Fruit fly (Drosophila melanogaster) whole organism, embryonic: ENCODE data around the gene RpLP1.

Source experiments
- Asciz ChIP-seq: fragments of 200-800 bp; sonication (Bioruptor generic); optimal IDR thresholded peaks from 2 replicates; lab custom pipeline; 2017; ENCODE audit warnings: missing biosample characterization, mild to moderate bottlenecking, missing genetic modification characterization, missing genetic modification reagents
- CG11093 ChIP-seq: fragments of 200-800 bp; sonication (Bioruptor generic); IDR thresholded peaks from 3 replicates; pipeline ENCODE4 v1.3.6; 2022; ENCODE audit warnings: missing biosample characterization, missing genetic modification characterization
- CG12071 ChIP-seq: fragments of 200-800 bp; sonication (Bioruptor generic); optimal IDR thresholded peaks from 3 replicates; lab custom pipeline; 2018; ENCODE audit warnings: missing biosample characterization, mild to moderate bottlenecking, missing genetic modification characterization
- CG12219 ChIP-seq: fragments of 200-800 bp; sonication (Bioruptor generic); optimal IDR thresholded peaks from 3 replicates; lab custom pipeline; 2018; ENCODE audit warnings: missing biosample characterization, mild to moderate bottlenecking, missing genetic modification characterization
- CG14014 ChIP-seq: fragments of 200-800 bp; sonication (Bioruptor generic); IDR thresholded peaks from 2 replicates; pipeline ENCODE4 v1.3.6; 2022; ENCODE audit warnings: missing biosample characterization, missing genetic modification characterization
- CG16813 ChIP-seq: fragments of 200-800 bp; sonication (Bioruptor generic); IDR thresholded peaks from 3 replicates; pipeline ENCODE4 v1.3.6; 2022; ENCODE audit warnings: missing biosample characterization, missing genetic modification characterization; ENCODE audit not compliant: partially characterized antibody
- CG18011 ChIP-seq: fragments of 200-800 bp; sonication (Bioruptor generic); optimal IDR thresholded peaks from 2 replicates; lab custom pipeline; 2017; ENCODE audit warnings: missing biosample characterization, missing genetic modification characterization, mild to moderate bottlenecking, moderate library complexity, missing genotype
- CG2120 ChIP-seq: fragments of 200-800 bp; sonication (Bioruptor generic); optimal IDR thresholded peaks from 3 replicates; lab custom pipeline; 2016; ENCODE audit warnings: missing biosample characterization, missing genetic modification characterization
- CG2875 ChIP-seq: fragments of 200-800 bp; sonication (Bioruptor generic); optimal IDR thresholded peaks from 2 replicates; lab custom pipeline; 2017; ENCODE audit warnings: missing biosample characterization, mild to moderate bottlenecking, missing genetic modification characterization, missing genetic modification reagents
- CG4820 ChIP-seq: fragments of 200-800 bp; sonication (Bioruptor generic); optimal IDR thresholded peaks from 3 replicates; lab custom pipeline; 2016; ENCODE audit warnings: missing biosample characterization, missing genetic modification characterization
- CG4854 ChIP-seq: fragments of 200-800 bp; sonication (Bioruptor generic); optimal IDR thresholded peaks from 2 replicates; lab custom pipeline; 2016; ENCODE audit warnings: missing biosample characterization, missing genetic modification characterization, inconsistent platforms
- CG6854 ChIP-seq: fragments of 200-800 bp; sonication (Bioruptor generic); optimal IDR thresholded peaks from 3 replicates; lab custom pipeline; 2017; ENCODE audit warnings: missing biosample characterization, mild to moderate bottlenecking, missing genetic modification characterization
- CG7271 ChIP-seq: fragments of 200-800 bp; sonication (Bioruptor generic); optimal IDR thresholded peaks from 2 replicates; lab custom pipeline; 2018; ENCODE audit warnings: missing biosample characterization, mild to moderate bottlenecking, missing genetic modification characterization, moderate library complexity
- CG7556 ChIP-seq: fragments of 200-800 bp; sonication (Bioruptor generic); optimal IDR thresholded peaks from 2 replicates; lab custom pipeline; 2017; ENCODE audit warnings: missing biosample characterization, mild to moderate bottlenecking, missing genetic modification characterization
- CG8388 ChIP-seq: fragments of 200-800 bp; sonication (Bioruptor generic); optimal IDR thresholded peaks from 2 replicates; lab custom pipeline; 2019; ENCODE audit warnings: missing biosample characterization, mild to moderate bottlenecking, missing genetic modification characterization, moderate library complexity
- CHES-1-like ChIP-seq: fragments of 200-800 bp; sonication (Bioruptor generic); optimal IDR thresholded peaks from 2 replicates; lab custom pipeline; 2016; ENCODE audit warnings: missing biosample characterization, missing genetic modification characterization
- CoRest ChIP-seq: fragments of 200-800 bp; sonication (Bioruptor generic); optimal IDR thresholded peaks from 3 replicates; lab custom pipeline; 2018; ENCODE audit warnings: missing biosample characterization, mild to moderate bottlenecking, missing genetic modification characterization, moderate library complexity
- Eip74EF ChIP-seq, 2 experiments: fragments of 200-800 bp in 1 of 2; fragments of >200 bp in 1 of 2; sonication (Bioruptor generic) in 1 of 2; optimal IDR thresholded peaks; 2 replicates each; lab custom pipeline; 2017 to 2019; ENCODE audit warnings: missing biosample characterization in 2 of 2, missing genetic modification characterization in 2 of 2, mild to moderate bottlenecking in 1 of 2, moderate library complexity in 1 of 2
- Fer2 ChIP-seq: fragments of 200-800 bp; sonication (Bioruptor generic); optimal IDR thresholded peaks from 2 replicates; lab custom pipeline; 2018; ENCODE audit warnings: missing biosample characterization, mild to moderate bottlenecking, missing genetic modification characterization, moderate library complexity
- Gug ChIP-seq: fragments of 200-800 bp; sonication (Bioruptor generic); IDR thresholded peaks from 4 replicates; pipeline ENCODE4 v1.3.6; 2022; ENCODE audit warnings: missing biosample characterization, missing genetic modification characterization
- HHEX ChIP-seq: fragments of 200-800 bp; sonication (Bioruptor generic); optimal IDR thresholded peaks from 3 replicates; lab custom pipeline; 2017; ENCODE audit warnings: missing biosample characterization, mild to moderate bottlenecking, missing genetic modification characterization, missing genetic modification reagents
- HLH54F ChIP-seq: fragments of 200-800 bp; sonication (Bioruptor generic); optimal IDR thresholded peaks from 3 replicates; lab custom pipeline; 2016; ENCODE audit warnings: missing biosample characterization, missing genetic modification characterization
- Myb ChIP-seq: fragments of 200-800 bp; sonication (Bioruptor generic); optimal IDR thresholded peaks from 2 replicates; lab custom pipeline; 2016; ENCODE audit warnings: missing biosample characterization, missing genetic modification characterization
- Nf-YA ChIP-seq: fragments of 200-800 bp; sonication (Bioruptor generic); IDR thresholded peaks from 2 replicates; pipeline ENCODE4 v1.3.6; 2022; ENCODE audit warnings: missing biosample characterization, missing genetic modification characterization
- Ravus ChIP-seq: fragments of 200-800 bp; sonication (Bioruptor generic); IDR thresholded peaks from 2 replicates; pipeline ENCODE4 v1.3.6; 2022; ENCODE audit warnings: missing biosample characterization, missing genetic modification characterization
- Sox100B ChIP-seq: fragments of 200-800 bp; sonication (Bioruptor generic); optimal IDR thresholded peaks from 3 replicates; lab custom pipeline; 2018; ENCODE audit warnings: missing biosample characterization, mild to moderate bottlenecking, missing genetic modification characterization
- Sry-β ChIP-seq: fragments of 200-800 bp; sonication (Bioruptor generic); optimal IDR thresholded peaks from 2 replicates; lab custom pipeline; 2018; ENCODE audit warnings: missing biosample characterization, mild to moderate bottlenecking, missing genetic modification characterization, moderate library complexity
- Sry-δ ChIP-seq: fragments of 200-800 bp; sonication (Bioruptor generic); optimal IDR thresholded peaks from 2 replicates; lab custom pipeline; 2016; ENCODE audit warnings: missing biosample characterization, missing genetic modification characterization
- Xrp1 ChIP-seq: fragments of 200-800 bp; sonication (Bioruptor generic); IDR thresholded peaks from 2 replicates; pipeline ENCODE4 v1.3.6; 2022; ENCODE audit warnings: missing biosample characterization, missing genetic modification characterization
- al ChIP-seq: fragments of 200-800 bp; sonication (Bioruptor generic); IDR thresholded peaks from 2 replicates; pipeline ENCODE4 v1.3.6; 2022; ENCODE audit warnings: missing biosample characterization, missing genetic modification characterization
- ato ChIP-seq: fragments of 200-800 bp; sonication (Bioruptor generic); IDR thresholded peaks from 2 replicates; pipeline ENCODE4 v1.3.6; 2022; ENCODE audit warnings: missing biosample characterization, missing genetic modification characterization; ENCODE audit not compliant: partially characterized antibody
- cad ChIP-seq: fragments of >200 bp; optimal IDR thresholded peaks from 2 replicates; lab custom pipeline; 2017; ENCODE audit warnings: missing biosample characterization, missing genetic modification characterization
- chn ChIP-seq: fragments of 200-800 bp; sonication (Bioruptor generic); optimal IDR thresholded peaks from 2 replicates; lab custom pipeline; 2016; ENCODE audit warnings: missing biosample characterization, missing genetic modification characterization
- crp ChIP-seq, 2 experiments: fragments of 200-800 bp; sonication (Bioruptor generic); optimal IDR thresholded peaks; 2 replicates in 1 of 2; 3 replicates in 1 of 2; lab custom pipeline; 2017; ENCODE audit warnings: missing biosample characterization in 2 of 2, missing genetic modification characterization in 2 of 2, mild to moderate bottlenecking in 1 of 2, moderate library complexity in 1 of 2
- dan ChIP-seq: fragments of 200-800 bp; sonication (Bioruptor generic); IDR thresholded peaks from 2 replicates; pipeline ENCODE4 v1.3.6; 2022; ENCODE audit warnings: missing biosample characterization, missing genetic modification characterization
- ems ChIP-seq: fragments of 200-800 bp; sonication (Bioruptor generic); optimal IDR thresholded peaks from 3 replicates; lab custom pipeline; 2016; ENCODE audit warnings: missing biosample characterization, missing genetic modification characterization
- esg ChIP-seq: fragments of 200-800 bp; sonication (Bioruptor generic); conservative IDR thresholded peaks from 2 replicates; pipeline ENCODE4 v1.3.6; 2022; ENCODE audit warnings: missing biosample characterization, missing genetic modification characterization
- eve ChIP-seq, 2 experiments: fragments of >200 bp; optimal IDR thresholded peaks; 2 replicates each; lab custom pipeline; 2017; ENCODE audit warnings: missing biosample characterization in 2 of 2, missing genetic modification characterization in 2 of 2
- klu ChIP-seq: fragments of 200-800 bp; sonication (Bioruptor generic); IDR thresholded peaks from 2 replicates; pipeline ENCODE4 v1.3.6; 2022; ENCODE audit warnings: missing biosample characterization, missing genetic modification characterization
- mam ChIP-seq: fragments of 200-800 bp; sonication (Bioruptor generic); optimal IDR thresholded peaks from 3 replicates; lab custom pipeline; 2016; ENCODE audit warnings: missing biosample characterization, missing genetic modification characterization
- mld ChIP-seq: fragments of 200-800 bp; sonication (Bioruptor generic); IDR thresholded peaks from 3 replicates; pipeline ENCODE4 v1.3.6; 2022; ENCODE audit warnings: missing biosample characterization, missing genetic modification characterization; ENCODE audit not compliant: partially characterized antibody
- nau ChIP-seq: fragments of 200-800 bp; sonication (Bioruptor generic); optimal IDR thresholded peaks from 3 replicates; lab custom pipeline; 2017; ENCODE audit warnings: missing biosample characterization, mild to moderate bottlenecking, missing genetic modification characterization, missing genetic modification reagents
- schlank ChIP-seq: fragments of 200-800 bp; sonication (Bioruptor generic); optimal IDR thresholded peaks from 2 replicates; lab custom pipeline; 2018; ENCODE audit warnings: missing biosample characterization, mild to moderate bottlenecking, missing genetic modification characterization
- scrt ChIP-seq: fragments of 200-800 bp; sonication (Bioruptor generic); optimal IDR thresholded peaks from 2 replicates; lab custom pipeline; 2018; ENCODE audit warnings: missing biosample characterization, mild to moderate bottlenecking, missing genetic modification characterization, moderate library complexity
- slou ChIP-seq: fragments of 200-800 bp; sonication (Bioruptor generic); optimal IDR thresholded peaks from 3 replicates; lab custom pipeline; 2016; ENCODE audit warnings: missing biosample characterization, missing genetic modification characterization
- so ChIP-seq: fragments of 200-800 bp; sonication (Bioruptor generic); IDR thresholded peaks from 3 replicates; pipeline ENCODE4 v1.3.6; 2022; ENCODE audit warnings: missing biosample characterization, missing genetic modification characterization
- stwl ChIP-seq: fragments of 200-800 bp; sonication (Bioruptor generic); optimal IDR thresholded peaks from 3 replicates; lab custom pipeline; 2018; ENCODE audit warnings: missing biosample characterization, mild to moderate bottlenecking, missing genetic modification characterization, moderate library complexity
- tap ChIP-seq: fragments of 200-800 bp; optimal IDR thresholded peaks from 3 replicates; lab custom pipeline; 2019; ENCODE audit warnings: missing biosample characterization, mild to moderate bottlenecking, missing genetic modification characterization, moderate library complexity
- tio ChIP-seq: fragments of 200-800 bp; sonication (Bioruptor generic); optimal IDR thresholded peaks from 2 replicates; lab custom pipeline; 2017; ENCODE audit warnings: missing biosample characterization, missing genetic modification characterization, inconsistent platforms
- unc-4 ChIP-seq: fragments of 200-800 bp; sonication (Bioruptor generic); IDR thresholded peaks from 2 replicates; pipeline ENCODE4 v1.3.6; 2022; ENCODE audit warnings: missing biosample characterization, missing genetic modification characterization; ENCODE audit not compliant: partially characterized antibody
- vfl ChIP-seq: fragments of 200-800 bp; sonication (Bioruptor generic); optimal IDR thresholded peaks from 2 replicates; lab custom pipeline; 2016; ENCODE audit warnings: missing biosample characterization, missing genetic modification characterization

Gene RpLP1

DNA sequence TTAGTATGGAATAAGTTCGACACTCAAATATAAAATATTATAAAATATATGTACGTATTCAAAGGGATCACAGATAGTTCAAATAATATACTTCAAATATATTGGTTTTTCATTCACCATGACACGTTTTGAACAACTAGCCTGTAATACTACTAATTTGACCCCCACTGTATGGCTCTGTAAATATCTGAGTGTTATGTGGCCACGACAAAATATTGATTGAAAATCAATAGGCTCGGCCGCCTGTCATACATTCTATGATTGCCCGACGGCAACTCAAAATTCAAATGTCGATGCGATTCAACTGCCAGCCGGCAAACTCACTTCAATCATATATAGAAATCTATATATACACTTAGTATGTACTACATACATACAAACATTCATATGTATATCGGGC, 50.2 kb downstream of the RpLP1 start (continued):
- TF ChIP-seq CG16813 (GFP tag; lab: Robert Waterston, UW) = no peak
- no peak for TF ChIP-seq CoRest
- peak; percentile 31 for TF ChIP-seq CG2875 (GFP tag; lab: Kevin White, UChicago)
- no peak for TF ChIP-seq CG4820 (GFP tag; lab: Kevin White, UChicago)
- TF ChIP-seq Sry-δ (GFP tag; lab: Kevin White, UChicago) = no peak
- no peak for TF ChIP-seq unc-4
- no peak for TF ChIP-seq Ravus (GFP tag; lab: Robert Waterston, UW)
- TF ChIP-seq CG8388 (GFP tag; lab: Kevin White, UChicago) = no peak
- TF ChIP-seq CG2120 = no peak
- TF ChIP-seq tap (tag; lab: Kevin White, UChicago) = peak; percentile 8
- TF ChIP-seq Gug (GFP tag; lab: Robert Waterston, UW) = no peak
- TF ChIP-seq CG6854 (GFP tag; lab: Kevin White, UChicago) = no peak
- no peak for TF ChIP-seq mam (GFP tag; lab: Kevin White, UChicago)
- no peak for TF ChIP-seq scrt (GFP tag; lab: Kevin White, UChicago)
- no peak for TF ChIP-seq CG12071 (GFP tag; lab: Kevin White, UChicago)
- TF ChIP-seq CG14014 (GFP tag; lab: Robert Waterston, UW) = no peak
- no peak for TF ChIP-seq stwl (tag; lab: Kevin White, UChicago)
- no peak for TF ChIP-seq ato (GFP tag; lab: Robert Waterston, UW)
- TF ChIP-seq Eip74EF (GFP tag; optimal IDR thresholded peaks at IDR 0.05; lab: Kevin White, UChicago) = no peak
- no peak for TF ChIP-seq Sox100B (GFP tag; lab: Kevin White, UChicago)
- TF ChIP-seq HLH54F (GFP tag; lab: Kevin White, UChicago) = no peak
- no peak for TF ChIP-seq CG12219
- no peak for TF ChIP-seq CG7271
- TF ChIP-seq eve (GFP tag; optimal IDR thresholded peaks at IDR 0.05; lab: Kevin White, UChicago) = no peak
- TF ChIP-seq schlank (tag; lab: Kevin White, UChicago) = no peak
- TF ChIP-seq tio = no peak
- TF ChIP-seq dan = no peak
- TF ChIP-seq HHEX = no peak
- no peak for TF ChIP-seq so (GFP tag; lab: Robert Waterston, UW)
- no peak for TF ChIP-seq cad (GFP tag; lab: Kevin White, UChicago)
- TF ChIP-seq klu = no peak
- no peak for TF ChIP-seq Sry-β (GFP tag; lab: Kevin White, UChicago)
- TF ChIP-seq slou (GFP tag; lab: Kevin White, UChicago) = no peak
- no peak for TF ChIP-seq Myb (GFP tag; lab: Kevin White, UChicago)
- TF ChIP-seq Asciz (GFP tag; lab: Kevin White, UChicago) = peak; percentile 67
- TF ChIP-seq crp (GFP tag; optimal IDR thresholded peaks at IDR 0.05; lab: Kevin White, UChicago) = no peak
- TF ChIP-seq CG7556 (GFP tag; lab: Kevin White, UChicago) = no peak
- no peak for TF ChIP-seq chn
- TF ChIP-seq esg (GFP tag; lab: Robert Waterston, UW) = no peak
- TF ChIP-seq al = no peak
- no peak for TF ChIP-seq CG11093 (GFP tag; lab: Robert Waterston, UW)
- TF ChIP-seq ems (GFP tag; lab: Kevin White, UChicago) = no peak
- TF ChIP-seq Nf-YA (GFP tag; lab: Robert Waterston, UW) = 0 out of 2 replicates have a peak, but pooled peaks have one; percentile 21
- no peak for TF ChIP-seq Xrp1 (GFP tag; lab: Robert Waterston, UW)
- no peak for TF ChIP-seq Fer2 (tag; lab: Kevin White, UChicago)
- no peak for TF ChIP-seq mld (GFP tag; lab: Robert Waterston, UW)
- TF ChIP-seq CHES-1-like = no peak
- no peak for TF ChIP-seq nau (GFP tag; lab: Kevin White, UChicago)
- no peak for TF ChIP-seq CG4854
- TF ChIP-seq CG18011 = no peak
- no peak for TF ChIP-seq vfl (GFP tag; lab: Kevin White, UChicago)
